Fruit fly (Drosophila melanogaster) ovary, adult (tissue): ENCODE results near the gene Polr2I.

Experiments used
- CG17801 ChIP-seq: fragments of 200-800 bp; optimal IDR thresholded peaks from 2 replicates; lab custom pipeline; 2019; ENCODE audit warnings: missing biosample characterization, mild to moderate bottlenecking, missing genetic modification characterization, moderate library complexity; ENCODE audit not compliant: partially characterized antibody

Polr2I gene

DNA sequence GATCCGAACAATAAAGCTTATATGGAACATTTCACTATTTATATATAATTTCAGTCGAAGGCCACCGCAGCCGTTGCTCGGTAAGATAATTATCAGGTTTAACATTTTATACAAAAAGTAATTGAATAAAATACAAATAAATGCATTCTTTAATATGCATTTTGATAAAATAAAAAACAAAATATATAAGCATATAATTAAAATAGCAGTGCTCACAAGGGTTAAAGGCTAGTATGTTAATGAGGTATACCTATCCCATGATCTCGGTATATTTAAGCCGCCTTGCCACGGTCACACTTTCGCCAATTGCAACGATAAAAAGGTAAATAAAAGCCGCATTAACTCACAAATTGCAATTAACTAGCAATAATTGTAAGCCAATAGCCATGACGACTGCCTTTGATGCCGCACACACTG lies at the start of gene Polr2I:
Polr2I (plus strand) TSS at position 289 of the 417 bp plus-strand sequence.
- TF ChIP-seq CG17801 (GFP tag; lab: Kevin White, UChicago) = no peak

DNA sequence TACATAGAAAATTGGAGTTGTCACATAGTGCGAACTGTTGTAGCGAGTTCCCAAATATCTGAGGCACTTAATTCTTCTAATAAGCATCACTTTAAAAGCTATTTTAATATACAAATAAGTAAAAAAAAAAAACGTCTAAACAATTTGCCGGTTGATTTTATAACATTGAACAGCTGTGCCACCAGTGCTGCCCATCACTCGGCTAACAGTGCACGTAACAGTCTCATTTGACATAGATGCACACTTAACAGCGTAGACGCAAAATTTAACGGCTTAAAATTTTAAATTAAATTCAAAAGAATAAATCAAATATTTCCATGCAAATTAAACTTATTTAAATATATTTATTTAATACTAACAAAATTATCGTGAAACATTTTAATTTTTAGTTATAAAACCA lies 49.1 kb upstream of the Polr2I start, which contains the start of gene MetRS-m:
MetRS-m (minus strand) TSS at position 171 of the 400 bp plus-strand sequence.
- TF ChIP-seq CG17801 (GFP tag; lab: Kevin White, UChicago) = no peak

- TF ChIP-seq CG17801 (GFP tag; lab: Kevin White, UChicago) = no peak
Measured at dm6 chr3R:14261113-14261512, 47.8 kb upstream of the Polr2I start, which contains the start of gene CG14840. Gene CG14840, minus strand, starts transcription at chr3R:14261213.

- no peak for TF ChIP-seq CG17801 (GFP tag; lab: Kevin White, UChicago)
Measured at dm6 chr3R:14262087-14262486, 46.8 kb upstream of the Polr2I start, which contains the start of the genes CG14839 and CG14841. Gene CG14839, plus strand, starts transcription at chr3R:14262387. Gene CG14841, minus strand, starts transcription at chr3R:14262418.

DNA sequence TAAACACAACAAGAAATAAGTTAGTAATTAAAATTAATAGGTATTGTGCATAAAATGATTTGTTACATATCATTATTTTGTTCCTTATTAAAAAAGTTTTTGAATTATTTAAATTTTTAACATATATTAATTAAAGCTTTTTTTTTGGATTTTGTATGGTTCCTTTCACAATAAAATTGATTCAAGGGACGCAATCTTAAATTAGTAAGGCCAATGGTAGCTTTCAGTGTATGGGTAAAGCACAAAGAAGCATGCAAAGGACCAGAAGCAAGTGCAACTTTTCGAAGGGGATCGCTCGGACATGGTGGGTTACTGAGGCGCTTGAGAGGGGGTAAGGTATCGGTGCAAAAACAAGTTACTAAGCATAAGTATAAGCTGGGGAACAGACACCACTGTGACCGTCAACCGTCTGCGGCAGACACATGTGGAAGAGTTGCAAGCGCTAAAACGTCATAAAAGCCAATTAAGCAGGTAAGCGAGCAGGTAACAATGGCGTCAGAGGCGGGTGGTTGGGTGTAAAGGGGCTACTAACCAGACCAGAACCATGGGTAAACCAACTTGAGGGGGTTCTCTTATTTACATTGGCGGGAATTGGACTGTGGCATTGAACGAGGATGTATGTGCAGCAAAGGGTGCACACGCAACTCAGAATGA lies 33.2 kb upstream of the Polr2I start:
- TF ChIP-seq CG17801 (GFP tag; lab: Kevin White, UChicago) = no peak

DNA sequence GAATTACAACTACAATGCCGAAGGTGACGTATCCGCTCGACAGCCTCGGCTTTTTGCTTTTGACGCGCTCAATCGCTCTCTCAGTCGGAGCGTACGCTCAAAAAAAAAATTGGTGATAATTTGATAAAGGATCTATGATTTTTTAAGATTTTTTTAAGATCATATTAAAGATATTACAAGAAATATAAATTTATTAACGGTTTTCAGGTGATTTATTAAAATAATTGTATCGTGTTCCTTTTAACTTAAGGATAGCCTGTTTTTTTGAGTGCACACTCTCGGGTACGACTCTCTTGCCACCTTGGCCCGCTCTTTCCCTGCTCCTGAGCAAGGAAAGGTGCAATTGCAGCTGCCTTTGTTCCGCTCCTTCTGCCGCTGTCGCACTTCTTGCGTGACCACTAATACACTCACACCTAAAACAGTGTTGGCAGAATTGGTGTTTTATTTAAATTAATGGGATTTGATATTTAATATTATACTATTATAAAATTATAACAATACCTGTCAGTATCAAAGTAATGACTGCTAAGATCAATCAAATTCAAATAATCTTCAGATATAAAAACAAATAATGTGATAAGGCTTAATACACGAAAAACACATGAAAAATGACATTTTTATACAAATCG lies 30.9 kb upstream of the Polr2I start:
- TF ChIP-seq CG17801 (GFP tag; lab: Kevin White, UChicago) = peak; percentile 47

- no peak for TF ChIP-seq CG17801 (GFP tag; lab: Kevin White, UChicago)
Measured at dm6 chr3R:14278523-14279303, 30.2 kb upstream of the Polr2I start.

dm6 chr3R:14279311-14279998 lies 29.4 kb upstream of the Polr2I start:
- no peak for TF ChIP-seq CG17801 (GFP tag; lab: Kevin White, UChicago)

DNA sequence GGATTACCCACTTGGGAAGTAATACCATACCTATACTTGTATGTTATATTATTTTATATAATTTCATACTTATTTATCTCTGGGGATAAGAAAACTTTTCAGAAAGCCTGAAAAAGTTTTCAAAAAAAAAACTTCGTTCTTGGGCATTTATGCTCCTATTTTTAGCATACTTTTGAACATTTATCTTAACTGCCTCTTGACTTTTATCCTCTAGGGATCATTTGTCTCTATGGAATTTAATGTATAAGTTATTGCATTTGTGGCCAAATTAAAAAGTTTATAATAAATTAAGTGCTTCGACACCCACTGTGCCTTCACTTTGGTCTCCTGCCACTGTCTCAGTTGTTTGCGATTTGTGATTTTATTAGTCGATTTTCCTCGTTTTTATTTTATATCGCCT lies 28.6 kb upstream of the Polr2I start:
- no peak for TF ChIP-seq CG17801 (GFP tag; lab: Kevin White, UChicago)

DNA sequence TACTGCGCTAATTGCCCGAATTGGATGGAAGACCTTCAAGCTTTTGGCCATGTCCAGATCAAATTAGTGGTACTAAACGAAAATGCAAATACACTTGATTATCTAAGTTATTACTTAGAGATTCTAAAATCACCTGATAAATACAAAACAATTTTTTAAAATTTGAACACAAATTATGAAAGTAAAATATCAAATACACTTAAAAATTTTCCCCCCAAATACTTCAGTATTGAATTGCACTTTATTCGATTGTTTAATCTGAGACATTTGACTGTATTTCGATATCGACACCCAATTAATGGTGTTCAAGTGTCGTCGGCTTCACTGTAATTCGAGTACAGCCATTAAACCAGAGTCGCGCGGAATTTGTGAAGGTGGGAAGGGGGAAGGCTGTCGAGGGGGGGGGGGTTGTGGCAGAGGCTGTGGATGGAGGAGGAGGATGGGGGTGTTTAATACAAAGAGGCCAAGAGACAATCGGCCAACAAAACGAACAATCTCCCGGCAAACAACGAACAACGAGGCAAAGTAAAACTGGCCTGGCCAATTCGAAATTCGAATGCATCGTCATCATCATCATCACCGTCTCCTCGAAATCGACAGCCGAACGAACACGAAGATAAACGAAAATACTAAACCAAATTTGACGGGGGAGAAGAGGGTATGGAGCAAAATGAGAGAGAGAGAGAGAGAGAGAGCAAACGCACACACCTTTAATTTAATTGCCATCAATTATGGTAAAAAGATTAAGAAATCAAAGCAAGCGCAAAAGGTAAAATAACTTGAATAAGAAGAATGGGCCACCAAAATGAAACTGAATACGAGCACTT lies 26.5 kb upstream of the Polr2I start:
- no peak for TF ChIP-seq CG17801 (GFP tag; lab: Kevin White, UChicago)

dm6 chr3R:14283042-14283626 lies 25.8 kb upstream of the Polr2I start:
- no peak for TF ChIP-seq CG17801 (GFP tag; lab: Kevin White, UChicago)

DNA sequence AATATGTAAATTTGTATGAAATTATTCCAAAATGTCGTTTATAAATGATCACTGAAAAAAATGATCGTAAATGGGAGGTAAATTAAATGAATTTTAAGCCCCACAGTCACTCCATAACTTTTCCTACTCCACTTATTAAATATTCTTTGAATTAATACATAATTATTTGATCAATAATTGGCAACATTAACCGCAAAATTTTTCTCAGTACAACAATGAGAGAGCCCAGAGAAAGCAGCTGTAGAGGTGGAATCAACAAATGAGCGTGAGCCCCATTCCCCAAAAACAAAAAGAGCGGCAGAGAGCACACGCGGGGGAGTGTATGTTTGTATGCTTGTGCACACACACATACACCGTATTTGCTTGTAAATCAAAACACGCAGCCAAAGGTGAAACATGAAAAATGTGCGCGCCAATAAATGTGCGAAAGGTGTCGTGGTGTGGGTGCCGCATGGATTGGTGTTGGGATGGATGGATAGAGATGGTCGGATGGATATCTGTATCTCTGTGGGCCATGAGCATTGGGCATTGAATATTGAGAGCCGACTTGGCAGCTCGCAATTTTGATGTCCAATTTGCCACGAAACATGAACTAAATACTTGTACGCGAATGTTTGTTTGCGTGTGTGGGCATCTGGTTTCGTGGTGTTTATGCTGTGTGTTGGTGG lies 25.0 kb upstream of the Polr2I start:
- peak; percentile 91 for TF ChIP-seq CG17801 (GFP tag; lab: Kevin White, UChicago)

DNA sequence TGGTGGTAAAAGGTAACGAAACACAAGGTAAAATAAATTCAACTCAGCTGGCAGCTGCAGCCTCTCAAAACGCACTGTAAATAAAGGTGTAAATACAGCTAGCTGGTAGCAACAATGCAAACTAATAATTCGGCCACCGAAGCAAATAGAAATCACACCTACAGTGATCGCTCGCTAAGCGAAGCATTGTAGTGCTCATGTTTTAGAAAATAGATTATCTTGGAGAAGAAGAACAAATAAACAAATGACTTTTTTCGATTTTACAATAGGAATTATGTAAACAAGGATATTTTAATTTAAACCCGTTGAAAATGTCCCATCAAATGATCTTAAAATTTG lies 24.5 kb upstream of the Polr2I start:
- TF ChIP-seq CG17801 (GFP tag; lab: Kevin White, UChicago) = no peak
